Worm (Caenorhabditis elegans) whole organism, early embryonic: Measurements from ENCODE around the gene clec-182.

ENCODE experiments used
- aly-1 ChIP-seq: sonication (generic microtip); optimal IDR thresholded peaks from 2 replicates; lab custom pipeline; 2016; ENCODE audit warnings: missing genetic modification characterization, missing compliant biosample characterization
- ama-1 ChIP-seq: fragments of 150-350 bp; optimal IDR thresholded peaks from 2 replicates; lab custom pipeline; 2014
- ceh-13 ChIP-seq: fragments of 200-800 bp; sonication (Bioruptor generic); optimal IDR thresholded peaks from 2 replicates; lab custom pipeline; 2018; ENCODE audit warnings: mild to moderate bottlenecking, missing genetic modification characterization, missing compliant biosample characterization
- ceh-36 ChIP-seq: sonication (generic microtip); optimal IDR thresholded peaks from 2 replicates; lab custom pipeline; 2016; ENCODE audit warnings: missing genetic modification characterization, inconsistent platforms, missing compliant biosample characterization
- ets-7 ChIP-seq: sonication (generic microtip); optimal IDR thresholded peaks from 2 replicates; lab custom pipeline; 2016; ENCODE audit warnings: missing genotype, missing genetic modification characterization, missing compliant biosample characterization
- hmbx-1 ChIP-seq: sonication (generic microtip); optimal IDR thresholded peaks from 2 replicates; lab custom pipeline; 2016; ENCODE audit warnings: mild to moderate bottlenecking, missing genetic modification characterization, missing compliant biosample characterization
- scrt-1 ChIP-seq: fragments of 200-800 bp; sonication (Bioruptor generic); IDR thresholded peaks from 2 replicates; pipeline ENCODE4 v1.3.6; 2022; ENCODE audit warnings: missing genetic modification characterization, missing compliant biosample characterization
- sea-1 ChIP-seq: fragments of 200-800 bp; sonication (Bioruptor generic); conservative IDR thresholded peaks from 2 replicates; pipeline ENCODE4 v1.3.6; 2022; ENCODE audit warnings: missing genetic modification characterization, missing compliant biosample characterization
- tbx-37 ChIP-seq: fragments of 200-800 bp; sonication (Bioruptor generic); conservative IDR thresholded peaks from 2 replicates; pipeline ENCODE4 v1.3.6; 2022; ENCODE audit warnings: missing genetic modification reagents, missing genetic modification characterization, missing compliant biosample characterization

DNA sequence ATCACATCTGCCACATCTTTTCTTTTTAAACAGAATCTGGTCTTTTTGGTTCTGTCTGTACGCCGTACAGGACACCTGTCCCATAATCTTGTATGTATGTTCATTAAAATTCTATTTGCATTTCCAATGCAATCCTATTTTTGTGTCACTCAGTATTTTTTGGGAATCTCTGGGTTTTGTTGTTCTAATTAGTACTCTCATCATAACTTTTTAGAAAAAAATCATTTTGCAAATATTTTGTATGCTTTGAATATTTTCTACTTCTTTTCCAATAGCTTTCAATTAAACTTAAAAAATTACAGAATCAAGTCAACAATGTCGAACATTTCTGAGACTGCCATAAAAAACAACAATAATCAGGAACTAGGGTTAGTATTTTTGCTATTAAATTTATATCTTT lies 21.9 kb upstream of the clec-182 start, which contains the start of gene T28C6.3:
- no peak for TF ChIP-seq aly-1 (tag; lab: Kevin White, UChicago)
- TF ChIP-seq ama-1 (lab: Kevin White, UChicago): no peak
- TF ChIP-seq hmbx-1 (tag; lab: Kevin White, UChicago): no peak
- TF ChIP-seq sea-1 (GFP tag; lab: Robert Waterston, UW): no peak
- no peak for TF ChIP-seq ceh-36 (tag; lab: Kevin White, UChicago)
- TF ChIP-seq tbx-37 (GFP tag; lab: Robert Waterston, UW): no peak
- no peak for TF ChIP-seq ets-7 (tag; lab: Kevin White, UChicago)
- TF ChIP-seq ceh-13 (GFP tag; lab: Kevin White, UChicago): no peak
- no peak for TF ChIP-seq scrt-1
